Worm (Caenorhabditis elegans): ENCODE measurements around the gene nhr-10.

nhr-10 gene

DNA sequence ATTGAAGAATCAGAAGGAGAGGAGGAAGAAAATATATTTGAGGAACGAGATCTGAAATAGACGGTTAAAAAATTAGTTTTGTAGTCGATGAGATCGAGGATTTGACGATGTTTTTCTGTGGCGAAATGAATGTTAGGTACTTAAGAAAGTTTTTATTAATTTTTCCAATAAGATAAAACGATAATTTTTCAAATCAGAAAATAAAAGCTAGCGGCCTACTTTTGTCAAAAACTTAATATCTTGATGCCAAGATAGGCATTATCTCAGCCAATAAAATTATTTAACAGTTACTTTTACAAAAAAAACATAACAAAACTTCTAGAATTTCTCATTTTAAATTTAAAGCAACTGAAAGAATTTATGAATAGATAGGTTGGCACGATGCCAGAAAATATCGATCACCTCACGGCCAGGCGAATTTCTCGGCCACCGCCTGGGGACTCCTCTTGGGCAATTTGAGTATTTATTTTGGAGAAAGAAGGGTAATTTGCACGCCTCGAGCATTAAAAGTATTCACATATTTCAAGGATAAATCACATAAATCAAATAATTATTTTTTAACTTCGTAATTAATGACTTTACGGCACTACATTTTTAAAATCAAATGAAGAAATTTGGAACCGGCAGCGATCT lies 27.4 kb downstream of the nhr-10 start, which contains the start of gene fubl-2 (continued):
- peak; percentile 73 for TF ChIP-seq ceh-48 (tag; optimal IDR thresholded peaks at IDR 0.05)
- no peak for TF ChIP-seq ceh-19 (GFP tag; optimal IDR thresholded peaks at IDR 0.05)

DNA sequence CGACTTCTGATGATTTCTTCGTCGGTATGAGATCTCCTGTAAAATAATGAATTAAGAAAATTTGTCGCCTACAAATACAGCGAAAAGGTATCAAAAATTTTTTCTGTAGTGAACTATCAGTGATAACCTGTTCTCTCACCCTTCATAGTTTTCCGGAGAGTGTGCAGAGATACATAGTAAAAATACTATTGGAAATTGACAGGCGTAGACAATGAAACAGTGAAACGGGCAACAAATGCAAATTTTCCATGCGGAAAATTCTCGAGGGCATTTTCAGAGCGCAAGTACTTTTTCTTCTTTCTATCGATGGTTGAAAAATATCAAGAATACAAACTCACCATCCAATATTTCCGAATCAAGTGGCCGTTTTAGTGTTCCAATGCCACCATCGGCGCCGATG lies 28.1 kb downstream of the nhr-10 start:
- no peak for TF ChIP-seq C38D4.7 (GFP tag; optimal IDR thresholded peaks at IDR 0.05)
- TF ChIP-seq gmeb-2 (tag; optimal IDR thresholded peaks at IDR 0.05): no peak
- no peak for TF ChIP-seq ceh-30 (tag; optimal IDR thresholded peaks at IDR 0.05)
- TF ChIP-seq elt-4 (tag; optimal IDR thresholded peaks at IDR 0.05): no peak
- no peak for TF ChIP-seq ceh-18 (tag; optimal IDR thresholded peaks at IDR 0.05)
- no peak for TF ChIP-seq sox-4 (tag; optimal IDR thresholded peaks at IDR 0.05)
- TF ChIP-seq odd-2 (tag; optimal IDR thresholded peaks at IDR 0.05): no peak
- TF ChIP-seq pag-3 (tag; optimal IDR thresholded peaks at IDR 0.05; ENCODE audit: borderline replicate concordance): no peak
- no peak for TF ChIP-seq madf-2 (tag; optimal IDR thresholded peaks at IDR 0.05)
- no peak for TF ChIP-seq hlh-8 (tag; optimal IDR thresholded peaks at IDR 0.05)
- no peak for TF ChIP-seq K09A11.1 (tag; optimal IDR thresholded peaks at IDR 0.05; ENCODE audit: insufficient read depth)

ce11 chrIII:7084908-7085307 lies 30.3 kb downstream of the nhr-10 start, which contains the start of gene tofu-7:
Gene tofu-7 (minus strand): TSS chrIII:7085018.
- no peak for TF ChIP-seq lim-6 (tag; optimal IDR thresholded peaks at IDR 0.05)

DNA sequence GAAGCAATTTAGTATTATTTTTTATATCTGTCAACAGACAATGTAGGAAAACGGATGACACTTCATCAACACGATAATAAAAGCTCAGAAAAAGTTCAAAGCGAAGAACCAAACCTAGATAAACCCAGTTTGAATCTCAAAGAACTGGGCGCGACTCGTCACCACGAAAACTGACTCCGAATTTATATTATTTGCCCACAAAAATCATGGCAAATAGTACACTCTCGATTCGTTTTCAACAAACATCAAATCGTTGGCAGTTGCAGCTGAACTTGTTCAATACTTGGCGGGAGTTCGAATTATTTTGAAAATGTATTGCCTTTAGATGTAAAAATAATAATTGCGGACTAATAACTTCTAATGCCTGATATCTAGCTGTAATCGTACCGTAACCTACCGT lies 32.1 kb downstream of the nhr-10 start:
- no peak for TF ChIP-seq T23F11.4 (GFP tag; optimal IDR thresholded peaks at IDR 0.05)
- TF ChIP-seq unc-55 (GFP tag; optimal IDR thresholded peaks at IDR 0.05): no peak
- no peak for TF ChIP-seq pat-9 (tag; optimal IDR thresholded peaks at IDR 0.05)
- TF ChIP-seq nhr-232 (tag; optimal IDR thresholded peaks at IDR 0.05): no peak
- no peak for TF ChIP-seq dve-1 (tag; optimal IDR thresholded peaks at IDR 0.05)
- TF ChIP-seq C38D4.7 (GFP tag; optimal IDR thresholded peaks at IDR 0.05): no peak
- TF ChIP-seq zip-5 (tag; optimal IDR thresholded peaks at IDR 0.05): no peak
- no peak for TF ChIP-seq gmeb-2 (tag; optimal IDR thresholded peaks at IDR 0.05)
- no peak for TF ChIP-seq odd-2 (tag; optimal IDR thresholded peaks at IDR 0.05)
- TF ChIP-seq pha-4 (tag; optimal IDR thresholded peaks at IDR 0.05): no peak
- no peak for TF ChIP-seq che-1 (tag; optimal IDR thresholded peaks at IDR 0.05)

DNA sequence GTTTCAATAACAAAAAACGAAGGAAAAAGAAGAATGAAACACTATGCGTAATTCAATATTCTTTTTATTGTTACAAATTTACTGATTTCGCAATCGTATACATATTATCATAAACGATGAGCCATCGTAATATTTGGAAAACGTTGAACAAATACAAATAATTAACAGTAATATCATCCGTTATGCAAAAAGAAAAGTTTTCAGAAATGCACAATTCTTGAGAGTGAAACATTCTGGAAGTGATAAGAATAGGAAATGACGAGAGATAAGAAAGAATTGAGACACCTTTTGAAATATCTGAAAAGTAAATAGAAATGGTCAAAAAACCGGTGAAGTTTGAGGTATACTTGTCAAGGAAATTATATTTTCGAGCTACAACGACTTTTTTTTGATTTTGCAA lies 33.8 kb downstream of the nhr-10 start:
- TF ChIP-seq elt-2 (tag; optimal IDR thresholded peaks at IDR 0.05) (peak; percentile 24), K09A11.1 (tag; optimal IDR thresholded peaks at IDR 0.05; ENCODE audit: insufficient read depth) (no peak)

DNA sequence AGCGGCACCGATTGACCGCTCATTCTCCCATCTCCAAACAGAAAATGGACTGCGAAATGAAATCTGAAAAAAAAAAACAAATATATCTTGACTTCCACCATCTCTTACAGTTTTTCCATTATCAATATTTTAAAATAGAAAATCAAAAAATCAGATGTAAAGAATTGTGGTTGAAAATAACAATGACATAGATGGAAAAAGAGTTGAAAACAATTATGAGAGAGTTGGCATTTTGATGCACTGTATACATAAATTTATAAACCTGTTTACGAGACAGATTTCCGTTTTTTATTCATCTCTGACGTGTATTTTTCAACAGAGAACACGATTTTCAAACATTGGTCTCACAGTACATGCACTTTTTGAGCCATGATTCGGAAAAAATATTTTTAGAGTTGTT lies 34.5 kb downstream of the nhr-10 start, which contains the start of gene ZK418.7:
Gene ZK418.7 (minus strand): TSS at position 101 of the 400 bp plus-strand sequence.
- TF ChIP-seq odd-2 (tag; optimal IDR thresholded peaks at IDR 0.05): no peak
- no peak for TF ChIP-seq tbx-2 (tag; optimal IDR thresholded peaks at IDR 0.05)
- TF ChIP-seq pag-3 (tag; optimal IDR thresholded peaks at IDR 0.05; ENCODE audit: borderline replicate concordance): no peak
- TF ChIP-seq tbx-7 (tag; optimal IDR thresholded peaks at IDR 0.05): no peak
- TF ChIP-seq nfya-1 (tag; optimal IDR thresholded peaks at IDR 0.05): no peak
- TF ChIP-seq sdc-2 (tag; optimal IDR thresholded peaks at IDR 0.05): no peak
- TF ChIP-seq hlh-8 (tag; optimal IDR thresholded peaks at IDR 0.05): no peak
- TF ChIP-seq eyg-1 (tag; optimal IDR thresholded peaks at IDR 0.05): no peak
- TF ChIP-seq lin-11 (tag; optimal IDR thresholded peaks at IDR 0.05): no peak
- no peak for TF ChIP-seq pha-4 (tag; optimal IDR thresholded peaks at IDR 0.05)
- TF ChIP-seq npax-4 (tag; optimal IDR thresholded peaks at IDR 0.05): no peak
- no peak for TF ChIP-seq ttx-3 (tag; optimal IDR thresholded peaks at IDR 0.05)
- no peak for TF ChIP-seq ref-2 (tag; optimal IDR thresholded peaks at IDR 0.05)
- TF ChIP-seq unc-55 (GFP tag; optimal IDR thresholded peaks at IDR 0.05): no peak
- no peak for TF ChIP-seq pax-1 (tag; optimal IDR thresholded peaks at IDR 0.05)
- no peak for TF ChIP-seq ama-1 (optimal IDR thresholded peaks at IDR 0.05)
- no peak for TF ChIP-seq ceh-9 (tag; optimal IDR thresholded peaks at IDR 0.05)
- no peak for TF ChIP-seq che-1 (tag; optimal IDR thresholded peaks at IDR 0.05)
- TF ChIP-seq nhr-11 (tag; optimal IDR thresholded peaks at IDR 0.05): no peak
